Fruit fly (Drosophila melanogaster): Measurements from ENCODE around the gene Twdlalpha.

Gene Twdlalpha

dm6 chrX:16772882-16773827 lies 30.5 kb downstream of the Twdlalpha start:
- TF ChIP-seq fru (GFP tag; optimal IDR thresholded peaks at IDR 0.05), result peak; percentile 67
- TF ChIP-seq woc (GFP tag; optimal IDR thresholded peaks at IDR 0.05), result peak; percentile 35
- TF ChIP-seq pan (optimal IDR thresholded peaks at IDR 0.05), result no peak
- TF ChIP-seq CrebA (GFP tag; optimal IDR thresholded peaks at IDR 0.05; ENCODE audit: borderline replicate concordance), result no peak
- TF ChIP-seq Vsx2 (GFP tag; optimal IDR thresholded peaks at IDR 0.05; ENCODE audit: partially characterized antibody), result no peak
- no peak for TF ChIP-seq Myc (optimal IDR thresholded peaks at IDR 0.05)
- TF ChIP-seq dl (GFP tag; optimal IDR thresholded peaks at IDR 0.05; ENCODE audit: insufficient read depth in 1 of 2, partially characterized antibody in 2 of 2), result no peak
- peak; percentile 32 for TF ChIP-seq ey (GFP tag; optimal IDR thresholded peaks at IDR 0.05)
- TF ChIP-seq sage (GFP tag; optimal IDR thresholded peaks at IDR 0.05), result no peak
- no peak for TF ChIP-seq Jra (GFP tag; optimal IDR thresholded peaks at IDR 0.05)
- TF ChIP-seq Mio (GFP tag; optimal IDR thresholded peaks at IDR 0.05), result no peak
- TF ChIP-seq Dif (GFP tag; optimal IDR thresholded peaks at IDR 0.05; ENCODE audit: partially characterized antibody), result no peak
- peak in 1 of 2 experiments; percentile 63 for TF ChIP-seq foxo (GFP tag; optimal IDR thresholded peaks at IDR 0.05)
- TF ChIP-seq h (GFP tag; optimal IDR thresholded peaks at IDR 0.05), result peak; percentile 66
- peak; percentile 47 for TF ChIP-seq HLH106 (tag; optimal IDR thresholded peaks at IDR 0.05)
- no peak for TF ChIP-seq Hr83 (GFP tag; optimal IDR thresholded peaks at IDR 0.05; ENCODE audit: poor library complexity, severe bottlenecking)
- TF ChIP-seq br (GFP tag; optimal IDR thresholded peaks at IDR 0.05), result peak; percentile 19
- TF ChIP-seq rgr (GFP tag; optimal IDR thresholded peaks at IDR 0.05), result peak; percentile 6
- TF ChIP-seq dmrt93B (GFP tag; optimal IDR thresholded peaks at IDR 0.05), result peak; percentile 9
- TF ChIP-seq Rel (GFP tag; optimal IDR thresholded peaks at IDR 0.05), result no peak
- no peak for TF ChIP-seq Rel (tag; optimal IDR thresholded peaks at IDR 0.05)
- peak; percentile 12 for TF ChIP-seq sv (GFP tag; optimal IDR thresholded peaks at IDR 0.05)

- TF ChIP-seq lola (GFP tag; optimal IDR thresholded peaks at IDR 0.05) (no peak), Mio (GFP tag; optimal IDR thresholded peaks at IDR 0.05) (no peak), Jra (GFP tag; optimal IDR thresholded peaks at IDR 0.05) (no peak), Sp1 (GFP tag; optimal IDR thresholded peaks at IDR 0.05) (no peak), Hr78 (GFP tag; optimal IDR thresholded peaks at IDR 0.05) (no peak), foxo (GFP tag; optimal IDR thresholded peaks at IDR 0.05) (no peak), h (GFP tag; optimal IDR thresholded peaks at IDR 0.05) (no peak), brk (GFP tag; optimal IDR thresholded peaks at IDR 0.05) (no peak), usp (GFP tag; optimal IDR thresholded peaks at IDR 0.05) (no peak), Abd-B (GFP tag; optimal IDR thresholded peaks at IDR 0.05) (no peak)
Observed at dm6 chrX:16774201-16775061, 31.8 kb downstream of the Twdlalpha start.

- no peak for TF ChIP-seq sage (GFP tag; optimal IDR thresholded peaks at IDR 0.05)
- no peak for TF ChIP-seq lola (GFP tag; optimal IDR thresholded peaks at IDR 0.05)
- TF ChIP-seq Dif (GFP tag; optimal IDR thresholded peaks at IDR 0.05; ENCODE audit: partially characterized antibody), result no peak
- no peak for TF ChIP-seq Hnf4 (GFP tag; optimal IDR thresholded peaks at IDR 0.05)
- TF ChIP-seq Hr83 (GFP tag; optimal IDR thresholded peaks at IDR 0.05; ENCODE audit: poor library complexity, severe bottlenecking), result no peak
- no peak for TF ChIP-seq Vsx2 (GFP tag; optimal IDR thresholded peaks at IDR 0.05; ENCODE audit: partially characterized antibody)
- no peak for TF ChIP-seq HLH106 (tag; optimal IDR thresholded peaks at IDR 0.05)
- no peak for TF ChIP-seq fru (GFP tag; optimal IDR thresholded peaks at IDR 0.05)
- TF ChIP-seq jim (GFP tag; optimal IDR thresholded peaks at IDR 0.05), result no peak
- no peak for TF ChIP-seq sv (GFP tag; optimal IDR thresholded peaks at IDR 0.05)
- no peak for TF ChIP-seq CG32264 (GFP tag; optimal IDR thresholded peaks at IDR 0.05)
- no peak for TF ChIP-seq Hr78 (GFP tag; optimal IDR thresholded peaks at IDR 0.05)
- no peak for TF ChIP-seq dl (GFP tag; optimal IDR thresholded peaks at IDR 0.05; ENCODE audit: insufficient read depth in 1 of 2, partially characterized antibody in 2 of 2)
- TF ChIP-seq Mio (GFP tag; optimal IDR thresholded peaks at IDR 0.05), result no peak
- TF ChIP-seq dmrt93B (GFP tag; optimal IDR thresholded peaks at IDR 0.05), result no peak
- no peak for TF ChIP-seq dsf (GFP tag; optimal IDR thresholded peaks at IDR 0.05; ENCODE audit: borderline replicate concordance)
- TF ChIP-seq tai (GFP tag; optimal IDR thresholded peaks at IDR 0.05), result no peak
- TF ChIP-seq CrebA (GFP tag; optimal IDR thresholded peaks at IDR 0.05; ENCODE audit: borderline replicate concordance), result no peak
- no peak for TF ChIP-seq Sp1 (GFP tag; optimal IDR thresholded peaks at IDR 0.05)
Observed at dm6 chrX:16775083-16775482, 32.4 kb downstream of the Twdlalpha start.

All from whole organism, wandering third instar larva.